Fruit fly (Drosophila melanogaster): Measurements from ENCODE around the gene Usp47.

Usp47 gene

dm6 chr3L:5810633-5811341 lies 58.0 kb downstream of the Usp47 start, which contains the start of the genes S6k and kri (continued):
- no peak for TF ChIP-seq B-H1 (GFP tag; IDR thresholded peaks at IDR 0.05)
- TF ChIP-seq CG10321 (GFP tag; IDR thresholded peaks at IDR 0.05): no peak
- TF ChIP-seq hkb (optimal IDR thresholded peaks at IDR 0.05): no peak
- TF ChIP-seq hkb (GFP tag; IDR thresholded peaks at IDR 0.05): no peak
- TF ChIP-seq Fer1 (GFP tag; optimal IDR thresholded peaks at IDR 0.05): peak; percentile 69
- no peak for TF ChIP-seq HLHmδ (GFP tag; optimal IDR thresholded peaks at IDR 0.05)
- no peak for TF ChIP-seq pb (GFP tag; optimal IDR thresholded peaks at IDR 0.05)
- TF ChIP-seq CG7839 (tag; optimal IDR thresholded peaks at IDR 0.05): peak; percentile 7
- peak; percentile 51 for TF ChIP-seq CG7987 (GFP tag; optimal IDR thresholded peaks at IDR 0.05)
- no peak for TF ChIP-seq CG15073 (GFP tag; optimal IDR thresholded peaks at IDR 0.05)
- TF ChIP-seq CG15696 (tag; optimal IDR thresholded peaks at IDR 0.05): no peak
- TF ChIP-seq bsh (GFP tag; optimal IDR thresholded peaks at IDR 0.05): no peak
- peak; percentile 98 for TF ChIP-seq CG4617 (GFP tag; optimal IDR thresholded peaks at IDR 0.05; ENCODE audit: borderline replicate concordance)
- no peak for TF ChIP-seq CG32767 (GFP tag; IDR thresholded peaks at IDR 0.05)
- TF ChIP-seq ase (GFP tag; IDR thresholded peaks at IDR 0.05): no peak
- TF ChIP-seq CG6175 (GFP tag; IDR thresholded peaks at IDR 0.05): no peak
- no peak for TF ChIP-seq CG16813 (GFP tag; IDR thresholded peaks at IDR 0.05; ENCODE audit: partially characterized antibody)
- no peak for TF ChIP-seq CG3726 (GFP tag; IDR thresholded peaks at IDR 0.05)
- TF ChIP-seq CG17612 (GFP tag; IDR thresholded peaks at IDR 0.05): no peak
- TF ChIP-seq CG6254 (GFP tag; optimal IDR thresholded peaks at IDR 0.05): no peak
- TF ChIP-seq maf-S (GFP tag; optimal IDR thresholded peaks at IDR 0.05): no peak
- no peak for TF ChIP-seq CG8944 (GFP tag; optimal IDR thresholded peaks at IDR 0.05)
- TF ChIP-seq CG4707 (GFP tag; optimal IDR thresholded peaks at IDR 0.05): no peak
- peak; percentile 27 for TF ChIP-seq Hmr (GFP tag; optimal IDR thresholded peaks at IDR 0.05)
- 0 out of 2 replicates have a peak, but pooled peaks have one; percentile 18 for TF ChIP-seq Scr (GFP tag; IDR thresholded peaks at IDR 0.05; ENCODE audit: partially characterized antibody)
- TF ChIP-seq trh (GFP tag; optimal IDR thresholded peaks at IDR 0.05): no peak
- peak; percentile 42 for TF ChIP-seq CG32532 (GFP tag; IDR thresholded peaks at IDR 0.05)
- TF ChIP-seq dmrt11E (tag; optimal IDR thresholded peaks at IDR 0.05): no peak
- no peak for TF ChIP-seq CG14965 (GFP tag; optimal IDR thresholded peaks at IDR 0.05; ENCODE audit: borderline replicate concordance)
- peak; percentile 52 for TF ChIP-seq CG34376 (GFP tag; optimal IDR thresholded peaks at IDR 0.05)
- TF ChIP-seq mirr (GFP tag; optimal IDR thresholded peaks at IDR 0.05): peak; percentile 35
- no peak for TF ChIP-seq Six4 (GFP tag; optimal IDR thresholded peaks at IDR 0.05)
- no peak for TF ChIP-seq da (GFP tag; optimal IDR thresholded peaks at IDR 0.05)
- TF ChIP-seq sug (tag; optimal IDR thresholded peaks at IDR 0.05): peak; percentile 77
- no peak for TF ChIP-seq fd102C (GFP tag; optimal IDR thresholded peaks at IDR 0.05)
- no peak for TF ChIP-seq CG4854 (GFP tag; optimal IDR thresholded peaks at IDR 0.05)
- TF ChIP-seq Sox100B (GFP tag; optimal IDR thresholded peaks at IDR 0.05): no peak
- TF ChIP-seq CG9215 (GFP tag; IDR thresholded peaks at IDR 0.05): peak; percentile 100
- TF ChIP-seq CG14667 (GFP tag; IDR thresholded peaks at IDR 0.05): no peak
- TF ChIP-seq cad (GFP tag; optimal IDR thresholded peaks at IDR 0.05): no peak
- no peak for TF ChIP-seq CG5245 (GFP tag; optimal IDR thresholded peaks at IDR 0.05)
- TF ChIP-seq Rfx (GFP tag; IDR thresholded peaks at IDR 0.05): peak; percentile 31; the same call in 1 of the 2 replicates
- no peak for TF ChIP-seq CG10274 (GFP tag; optimal IDR thresholded peaks at IDR 0.05)
- TF ChIP-seq stc (GFP tag; IDR thresholded peaks at IDR 0.05): no peak
- TF ChIP-seq unc-4 (GFP tag; IDR thresholded peaks at IDR 0.05; ENCODE audit: partially characterized antibody): peak; percentile 48
- TF ChIP-seq tio (GFP tag; optimal IDR thresholded peaks at IDR 0.05): no peak
- no peak for TF ChIP-seq gt (GFP tag; IDR thresholded peaks at IDR 0.05)
- no peak for TF ChIP-seq D19A (tag; optimal IDR thresholded peaks at IDR 0.05)
- TF ChIP-seq chif (GFP tag; optimal IDR thresholded peaks at IDR 0.05): peak in 1 of 2 experiments; percentile 0
- no peak for TF ChIP-seq pfk (GFP tag; optimal IDR thresholded peaks at IDR 0.05)

Data from whole organism, embryonic.